Worm (Caenorhabditis elegans): ENCODE results near the gene col-9.

Gene col-9

ce11 chrX:13631122-13631672, 41.4 kb downstream of the col-9 start, which contains the start of gene nlg-1:
TSS of gene nlg-1 (minus strand) at chrX:13631172.
- TF ChIP-seq unc-62 (GFP tag; optimal IDR thresholded peaks at IDR 0.05), result no peak

- no peak for TF ChIP-seq unc-62 (GFP tag; optimal IDR thresholded peaks at IDR 0.05)
Observed at ce11 chrX:13632245-13632644, 42.4 kb downstream of the col-9 start.

- no peak for TF ChIP-seq unc-62 (GFP tag; optimal IDR thresholded peaks at IDR 0.05)
Observed at ce11 chrX:13633032-13633431, 43.2 kb downstream of the col-9 start.

ce11 chrX:13633876-13634479, 44.1 kb downstream of the col-9 start:
- TF ChIP-seq unc-62 (GFP tag; optimal IDR thresholded peaks at IDR 0.05), result no peak

- TF ChIP-seq unc-62 (GFP tag; optimal IDR thresholded peaks at IDR 0.05), result no peak
Observed at ce11 chrX:13637526-13637925, 47.7 kb downstream of the col-9 start.

ce11 chrX:13638351-13638958, 48.6 kb downstream of the col-9 start:
- no peak for TF ChIP-seq unc-62 (GFP tag; optimal IDR thresholded peaks at IDR 0.05)

ce11 chrX:13639577-13639976, 49.7 kb downstream of the col-9 start, which contains the start of gene twk-20:
TSS of gene twk-20 (plus strand) at chrX:13639877.
- no peak for TF ChIP-seq unc-62 (GFP tag; optimal IDR thresholded peaks at IDR 0.05)

Measured in whole organism, dauer.